Worm (Caenorhabditis elegans) whole organism, midembryonic: ENCODE data around the gene col-109.

Experiments used
- cog-1 ChIP-seq: sonication (generic microtip); optimal IDR thresholded peaks from 2 replicates; lab custom pipeline; 2016; ENCODE audit warnings: missing genetic modification characterization, missing compliant biosample characterization
- flt-1 ChIP-seq: fragments of 200-800 bp; sonication (Bioruptor generic); IDR thresholded peaks from 2 replicates; pipeline ENCODE4 v1.3.6; 2022; ENCODE audit warnings: missing genetic modification characterization, missing compliant biosample characterization
- klf-2 ChIP-seq: fragments of 200-800 bp; sonication (Bioruptor generic); conservative IDR thresholded peaks from 2 replicates; pipeline ENCODE4 v1.3.6; 2022; ENCODE audit warnings: missing genetic modification reagents, missing genetic modification characterization, missing compliant biosample characterization
- ztf-23 ChIP-seq: fragments of 200-800 bp; sonication (Bioruptor generic); IDR thresholded peaks from 2 replicates; pipeline ENCODE4 v1.3.6; 2022; ENCODE audit warnings: missing genetic modification reagents, missing genetic modification characterization, missing compliant biosample characterization

ce11 chrIV:1818467-1819076, 1.5 kb downstream of the col-109 start:
- TF ChIP-seq cog-1 (tag; lab: Kevin White, UChicago) (no peak), klf-2 (GFP tag; lab: Robert Waterston, UW) (no peak), ztf-23 (GFP tag; lab: Robert Waterston, UW) (no peak), flt-1 (GFP tag; lab: Robert Waterston, UW) (no peak)
